Fruit fly (Drosophila melanogaster): Measurements from ENCODE around the gene Ent3.

Gene Ent3

DNA sequence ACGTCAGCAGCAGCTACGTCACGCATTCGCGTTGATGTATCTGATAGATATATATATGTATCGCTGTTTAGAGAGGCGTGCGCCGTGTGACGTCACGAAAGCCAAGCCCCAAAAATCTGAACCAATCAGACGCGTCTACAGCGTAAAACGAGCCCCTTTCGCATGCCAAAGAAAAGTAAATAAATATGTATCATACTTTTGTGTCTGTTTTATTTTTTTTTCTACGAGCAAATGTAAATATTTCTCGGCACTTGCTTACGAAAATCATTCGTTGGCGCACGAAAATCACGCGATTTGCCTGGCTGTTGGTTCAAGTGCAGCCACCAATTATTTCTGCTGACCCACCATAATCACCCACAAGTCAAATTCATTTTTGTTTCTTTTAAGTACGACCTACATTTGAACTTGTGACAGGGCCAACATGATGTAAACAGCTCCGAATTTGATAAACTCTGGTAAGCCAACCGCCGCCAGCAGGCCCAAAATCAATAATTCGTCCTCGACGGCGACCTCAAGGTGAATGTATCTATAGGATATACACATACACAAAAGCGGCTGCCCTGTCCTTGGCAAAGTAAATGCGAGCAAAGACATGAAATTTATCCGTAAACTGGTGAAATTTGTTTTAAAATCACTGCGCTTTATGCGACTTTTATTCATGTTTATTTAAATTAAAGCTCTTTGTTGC is 18.8 kb upstream of the Ent3 start:
- TF ChIP-seq noc (tag; optimal IDR thresholded peaks at IDR 0.05): no peak

DNA sequence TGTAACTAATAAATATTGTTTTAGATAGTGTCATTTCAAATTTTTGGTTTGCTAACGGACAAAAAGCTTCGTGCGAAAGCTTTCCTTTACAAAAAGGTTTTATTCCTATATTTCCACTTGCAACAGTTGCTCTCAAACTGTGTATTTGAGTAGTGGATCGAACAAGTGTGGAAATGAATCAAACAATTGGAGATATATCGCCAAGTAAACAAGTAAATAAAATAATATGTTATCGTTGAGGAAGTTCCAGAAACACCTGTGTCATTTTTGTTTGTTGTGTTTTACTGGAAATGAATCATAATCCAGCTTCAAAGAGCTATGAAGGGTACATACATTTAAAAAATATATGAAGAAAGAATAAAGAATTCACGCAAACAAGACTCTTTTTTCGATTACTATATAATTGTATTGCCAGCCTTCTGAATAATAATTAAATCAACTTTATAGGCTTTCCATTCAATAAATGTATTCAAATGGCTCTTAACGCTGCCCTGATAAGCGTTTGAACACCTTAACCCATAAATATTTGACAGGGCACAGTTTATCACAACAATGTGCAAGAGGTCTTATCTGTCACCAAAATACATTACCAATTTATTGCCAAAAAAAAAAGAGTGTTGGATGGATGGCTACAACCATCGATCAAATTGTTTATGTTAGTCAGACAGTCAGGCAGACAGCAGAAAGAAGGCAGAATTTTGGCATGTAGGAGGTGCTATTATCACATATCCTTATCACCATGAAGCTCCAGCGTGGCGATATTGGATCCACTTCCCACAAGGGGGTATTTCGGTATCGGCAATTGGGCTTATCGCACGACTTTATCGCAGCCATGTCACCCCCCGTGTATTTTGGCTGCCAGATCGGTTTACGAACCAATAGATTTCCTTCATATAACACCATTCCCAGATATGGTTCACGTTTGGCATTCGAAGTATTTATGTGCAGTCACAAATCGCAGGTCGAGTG is 17.7 kb upstream of the Ent3 start:
- TF ChIP-seq noc (tag; optimal IDR thresholded peaks at IDR 0.05): peak; percentile 58

DNA sequence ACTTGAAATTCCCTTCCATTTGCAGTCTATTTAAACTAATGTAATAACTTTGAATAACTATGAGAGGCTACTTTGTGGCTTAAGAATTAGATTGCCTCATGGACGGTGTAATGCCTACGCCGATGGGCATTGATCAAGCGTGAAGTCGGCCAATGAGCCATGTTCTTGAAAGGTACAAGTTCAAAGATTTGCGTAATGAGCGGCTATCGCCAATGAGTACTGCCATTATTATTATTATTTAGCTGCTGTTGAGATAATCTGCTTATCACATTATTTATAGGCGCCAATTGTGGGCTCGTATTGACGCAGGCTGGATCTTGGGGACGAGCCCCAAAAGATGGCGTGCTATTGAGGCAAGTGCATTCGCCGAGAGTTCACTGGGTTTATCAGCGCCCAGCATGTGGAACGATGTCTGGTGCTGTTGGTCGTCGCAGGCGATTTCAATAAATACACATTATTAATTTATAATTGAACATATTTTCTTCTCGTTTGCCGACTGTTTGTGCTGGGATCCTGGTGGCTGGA is 16.2 kb upstream of the Ent3 start:
- peak; percentile 50 for TF ChIP-seq noc (tag; optimal IDR thresholded peaks at IDR 0.05)

DNA sequence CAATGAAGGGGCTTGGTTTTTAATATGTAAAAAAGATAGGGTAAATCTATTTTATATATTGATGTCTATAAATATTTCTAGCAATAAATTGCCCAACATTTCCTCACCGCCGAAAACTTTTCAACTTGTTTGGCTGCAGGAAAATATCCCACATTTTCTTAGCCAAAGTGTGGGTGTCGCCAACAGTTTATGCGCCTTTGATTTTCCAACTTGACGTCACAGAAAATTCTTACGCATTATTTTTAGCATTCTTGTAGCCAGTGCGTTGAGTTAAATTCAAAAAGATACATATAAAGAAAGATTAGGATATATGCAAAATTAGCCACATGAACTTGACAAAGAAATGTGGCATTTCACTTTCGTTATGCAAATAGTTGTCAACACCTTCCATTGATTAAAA is 13.6 kb upstream of the Ent3 start:
- TF ChIP-seq noc (tag; optimal IDR thresholded peaks at IDR 0.05): no peak

DNA sequence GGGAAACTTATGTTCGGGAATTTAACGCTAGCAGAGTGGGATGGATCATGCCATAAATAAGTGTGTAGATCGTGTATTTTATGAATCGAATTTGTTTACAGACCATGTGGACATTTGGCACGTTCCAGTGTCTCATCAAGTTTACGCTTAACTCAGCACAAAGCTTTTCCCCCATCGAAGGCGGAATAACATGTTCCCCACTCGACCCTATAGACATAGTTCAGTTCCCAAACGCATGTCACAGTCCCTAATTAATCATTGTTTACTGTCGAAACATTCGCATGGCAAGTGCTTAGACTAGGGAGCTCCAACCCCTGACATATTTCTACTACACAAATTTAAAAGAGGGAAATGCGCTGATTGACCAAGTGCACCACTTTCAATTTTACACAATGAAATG is 12.0 kb upstream of the Ent3 start:
- no peak for TF ChIP-seq noc (tag; optimal IDR thresholded peaks at IDR 0.05)

DNA sequence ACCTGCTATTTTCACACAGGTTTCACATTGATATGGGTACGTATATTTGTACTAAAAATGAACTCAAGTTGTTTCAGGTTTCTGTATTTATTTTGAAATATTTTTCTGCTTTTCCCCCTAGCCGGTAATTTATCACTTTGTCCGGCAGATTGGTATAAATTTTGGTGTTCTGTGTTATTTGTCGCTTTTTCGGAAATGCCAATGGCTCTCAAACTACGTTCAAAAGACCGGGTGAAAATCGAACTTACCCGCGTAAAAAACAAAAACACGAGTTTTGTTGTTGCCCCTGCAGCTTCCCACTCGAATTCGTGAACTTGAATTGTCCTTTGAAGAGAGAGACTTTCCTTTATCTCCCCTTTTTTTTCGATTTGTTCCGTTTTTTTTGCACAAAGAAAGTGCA is 10.9 kb upstream of the Ent3 start:
- TF ChIP-seq noc (tag; optimal IDR thresholded peaks at IDR 0.05): no peak

DNA sequence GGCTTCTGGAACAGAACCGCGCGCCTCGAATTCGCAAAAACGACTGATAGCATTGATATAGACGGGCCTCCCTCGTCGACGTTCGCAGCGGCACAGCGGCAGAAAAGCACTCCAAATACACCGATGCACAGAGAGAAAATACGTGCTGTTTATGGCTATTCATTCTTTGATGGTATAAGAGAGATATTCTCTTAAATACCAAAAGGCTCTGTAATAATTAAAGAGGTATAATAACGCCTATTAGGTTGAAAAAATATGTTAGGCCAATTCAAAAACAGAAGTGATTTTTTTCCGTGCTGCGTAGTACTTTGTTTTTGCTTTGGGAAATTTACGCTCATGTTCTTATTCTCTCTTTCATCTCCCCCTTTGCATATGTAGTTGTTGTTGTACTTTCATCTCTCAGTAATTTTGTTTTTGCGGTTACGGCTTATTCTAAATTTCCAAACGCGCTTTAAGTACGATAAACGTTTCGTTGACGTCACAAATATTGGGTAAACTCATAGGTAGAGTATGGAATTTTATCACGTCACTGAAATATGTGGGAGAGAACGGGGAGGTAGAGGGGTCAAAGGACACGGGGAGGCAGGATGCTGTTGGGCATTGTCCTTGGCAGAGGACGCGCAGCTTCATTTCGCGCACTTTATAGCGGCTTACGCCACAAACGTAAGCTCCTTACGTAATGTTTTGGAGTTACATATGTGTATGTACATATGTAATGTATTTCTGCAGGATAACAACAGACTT is 10.2 kb upstream of the Ent3 start, which contains the start of gene nebu:
Gene nebu, minus strand, starts transcription at position 51 of the 744 bp plus-strand sequence.
- TF ChIP-seq noc (tag; optimal IDR thresholded peaks at IDR 0.05): peak; percentile 98

DNA sequence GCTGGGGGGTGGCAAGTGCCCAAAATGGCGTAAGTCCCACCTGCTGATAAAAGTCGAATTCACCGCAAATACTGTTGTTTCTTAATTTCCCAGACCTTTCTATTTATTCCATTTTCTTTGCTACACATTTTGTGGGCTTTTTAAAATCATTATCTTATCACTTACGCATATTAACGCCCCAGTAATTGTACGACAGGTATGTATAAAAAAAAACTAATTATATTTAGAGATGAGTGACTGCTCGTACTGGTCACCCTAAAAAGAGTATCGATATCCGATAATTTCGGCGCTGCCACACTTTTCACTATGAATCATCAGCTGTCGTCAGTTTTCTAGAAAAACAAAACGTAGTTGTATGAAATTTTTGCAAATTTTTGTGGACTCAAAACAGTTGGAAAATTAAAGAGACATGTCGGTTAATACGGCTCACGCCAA is 3.6 kb upstream of the Ent3 start, which contains the start of the genes CG10948 and Wbp2:
Gene CG10948, minus strand, starts transcription at position 251 of the 435 bp plus-strand sequence.
Gene Wbp2, plus strand, starts transcription at position 299 of the 435 bp plus-strand sequence.
- no peak for TF ChIP-seq noc (tag; optimal IDR thresholded peaks at IDR 0.05)

DNA sequence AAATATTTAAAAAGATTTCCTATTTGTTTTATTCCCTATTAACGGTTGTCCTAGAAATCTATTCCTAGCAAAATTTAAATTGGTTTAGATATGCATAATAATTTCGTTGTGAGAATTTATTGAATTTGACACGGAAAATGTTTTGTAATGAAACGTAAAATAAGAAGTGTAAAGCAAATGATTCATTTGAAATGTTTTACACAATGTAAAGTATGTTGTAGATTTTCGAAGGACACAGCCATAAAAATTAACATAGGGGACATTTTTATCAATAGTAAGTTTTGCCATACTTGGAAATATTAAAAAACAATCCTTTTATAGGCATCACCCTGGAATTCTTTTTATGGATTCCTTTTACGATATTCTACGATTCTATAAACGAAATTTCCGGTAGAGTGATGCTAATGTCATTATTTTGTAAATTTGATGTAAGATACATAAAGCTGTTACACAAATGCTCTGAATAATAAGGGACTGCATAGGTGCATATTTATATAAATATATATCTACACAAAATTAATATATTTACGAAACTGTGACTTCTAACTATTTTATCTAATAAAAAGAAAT is 4.2 kb downstream of the Ent3 start:
- TF ChIP-seq noc (tag; optimal IDR thresholded peaks at IDR 0.05): no peak

DNA sequence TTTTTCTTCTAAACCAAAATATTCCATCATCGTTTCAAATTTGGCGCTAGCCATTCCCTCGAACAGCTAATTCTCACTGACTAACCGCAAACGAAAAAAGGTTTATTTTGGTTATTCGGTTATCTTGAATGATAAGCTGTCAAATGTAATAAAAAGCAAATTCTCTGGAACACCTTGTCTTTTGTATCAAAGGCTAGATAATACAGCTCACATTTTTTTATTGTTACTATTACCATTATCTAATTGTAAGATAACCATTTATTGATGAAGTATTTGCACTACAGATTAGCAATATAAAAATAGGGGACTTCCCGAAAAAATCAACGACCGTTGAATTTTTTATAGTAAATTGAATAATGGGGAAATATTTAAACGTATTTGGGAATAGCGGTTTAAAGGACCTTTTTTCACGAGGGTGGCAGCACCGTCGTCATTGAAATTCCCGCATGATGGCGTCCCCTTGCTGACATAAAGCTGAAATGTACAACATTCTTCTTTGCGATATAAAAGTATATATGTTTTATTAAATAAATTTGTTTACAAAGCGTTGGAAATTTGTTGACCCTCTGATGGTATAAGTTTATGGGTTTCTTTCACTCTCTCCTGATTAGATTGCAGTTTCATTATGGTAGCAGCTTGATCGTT is 7.9 kb downstream of the Ent3 start, which contains the start of gene CG32107:
Gene CG32107, minus strand, starts transcription at position 51 of the 645 bp plus-strand sequence.
- TF ChIP-seq noc (tag; optimal IDR thresholded peaks at IDR 0.05): no peak

DNA sequence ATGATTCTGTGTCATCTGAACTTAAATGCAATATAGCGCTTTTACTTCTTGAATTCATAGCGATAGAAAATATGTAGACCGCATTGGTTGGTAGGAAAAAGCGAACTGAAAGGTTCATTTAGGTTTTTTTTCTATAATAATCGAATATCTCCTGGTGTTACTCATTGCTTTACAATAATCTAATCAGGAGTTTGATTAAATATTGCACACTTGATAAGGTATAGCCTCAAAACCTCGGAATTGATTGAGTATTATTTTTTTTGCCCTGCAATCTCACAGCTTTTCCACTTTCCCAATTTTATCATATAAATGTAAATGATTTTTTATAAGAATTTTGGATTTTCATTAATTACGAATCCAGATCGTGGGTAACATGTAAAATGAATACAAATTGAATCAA is 9.4 kb downstream of the Ent3 start, which contains the start of gene CG10943:
Gene CG10943, minus strand, starts transcription at position 101 of the 400 bp plus-strand sequence.
- no peak for TF ChIP-seq noc (tag; optimal IDR thresholded peaks at IDR 0.05)

DNA sequence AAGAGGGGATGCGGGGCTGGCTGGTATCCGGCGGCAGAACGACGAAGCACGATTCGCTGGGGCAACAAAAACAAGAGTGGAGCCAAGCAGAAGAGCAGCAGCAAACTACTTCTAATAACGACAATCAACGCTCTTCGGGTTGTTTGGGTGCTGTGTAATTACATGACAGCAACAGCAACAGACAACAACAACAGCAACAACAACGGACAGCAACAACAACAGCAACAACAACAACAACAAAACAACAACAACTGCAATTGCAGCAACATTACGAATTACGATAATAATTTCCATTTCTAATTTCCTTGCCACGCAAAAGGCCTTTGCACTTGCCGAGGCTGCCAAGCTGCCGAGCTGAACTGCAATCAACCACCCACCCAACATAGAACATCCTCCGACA is 11.0 kb downstream of the Ent3 start:
- TF ChIP-seq noc (tag; optimal IDR thresholded peaks at IDR 0.05): no peak

DNA sequence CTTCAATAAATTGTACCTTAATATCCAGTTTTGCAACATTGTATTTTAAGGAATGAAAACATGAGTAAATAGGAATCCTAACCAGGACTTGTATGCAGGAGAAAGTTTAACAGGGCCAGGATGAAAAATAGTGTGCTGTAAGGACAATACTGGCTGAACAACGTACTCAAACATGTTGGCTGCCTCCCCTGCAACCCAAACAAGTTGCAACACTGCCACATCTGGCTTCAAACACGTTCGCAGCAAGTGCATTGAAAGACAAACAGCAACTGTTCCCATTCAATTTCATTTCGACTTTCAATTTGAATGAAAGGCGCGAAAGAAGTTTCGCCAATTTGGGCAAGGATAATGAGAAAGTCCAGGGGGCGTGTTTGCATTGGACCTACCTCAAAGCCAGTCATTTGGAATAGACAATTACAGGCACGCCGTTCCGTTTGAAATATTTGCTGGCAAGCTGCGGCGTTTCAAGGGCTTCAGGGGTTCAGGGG is 14.6 kb downstream of the Ent3 start:
- TF ChIP-seq noc (tag; optimal IDR thresholded peaks at IDR 0.05): no peak

DNA sequence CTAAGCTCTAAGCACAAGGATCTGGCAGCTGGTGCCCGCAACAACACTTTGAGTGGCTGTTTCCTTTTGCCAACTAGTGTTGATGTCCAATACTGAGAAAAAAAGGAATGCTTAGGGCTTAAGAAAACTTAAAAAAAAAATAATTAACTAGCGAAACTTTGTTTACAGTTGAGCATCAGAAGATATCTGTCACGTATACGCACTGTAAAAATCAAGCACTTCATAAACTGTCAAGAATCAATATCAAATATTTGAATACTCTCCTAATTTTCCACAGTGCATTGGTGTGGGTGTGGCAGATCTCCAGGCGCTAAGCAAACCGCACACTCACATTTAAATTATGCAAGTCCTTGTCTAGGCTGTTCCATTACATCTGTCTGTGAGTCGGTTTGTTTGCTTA is 20.8 kb downstream of the Ent3 start:
- no peak for TF ChIP-seq noc (tag; optimal IDR thresholded peaks at IDR 0.05)
